Fruit fly (Drosophila melanogaster): ENCODE results near the gene hdm.

hdm gene

dm6 chrX:7934679-7935078 lies 14.7 kb upstream of the hdm start, which contains the start of gene RpS14b (continued):
- peak; percentile 58 for TF ChIP-seq CG14050 (GFP tag; IDR thresholded peaks at IDR 0.05)
- peak; percentile 96 for TF ChIP-seq Med (GFP tag)
- no peak for TF ChIP-seq pita (GFP tag; optimal IDR thresholded peaks at IDR 0.05)
- TF ChIP-seq CG4730 (GFP tag; IDR thresholded peaks at IDR 0.05), result peak; percentile 40; the same call in 1 of the 2 replicates
- peak; percentile 45 for TF ChIP-seq tin (GFP tag; optimal IDR thresholded peaks at IDR 0.05)
- no peak for TF ChIP-seq CG6254 (GFP tag; optimal IDR thresholded peaks at IDR 0.05)
- no peak for TF ChIP-seq Hr3 (GFP tag; optimal IDR thresholded peaks at IDR 0.05)
- peak; percentile 52 for TF ChIP-seq Hey (tag; optimal IDR thresholded peaks at IDR 0.05)
- no peak for TF ChIP-seq Ssrp (tag; optimal IDR thresholded peaks at IDR 0.05)
- no peak for TF ChIP-seq CG17612 (GFP tag; IDR thresholded peaks at IDR 0.05)
- peak; percentile 40 for TF ChIP-seq ind (GFP tag; optimal IDR thresholded peaks at IDR 0.05)
- TF ChIP-seq pnt (GFP tag; optimal IDR thresholded peaks at IDR 0.05), result no peak
- TF ChIP-seq jumu (GFP tag; optimal IDR thresholded peaks at IDR 0.05), result no peak
- peak; percentile 35 for TF ChIP-seq vfl (GFP tag; optimal IDR thresholded peaks at IDR 0.05)
- TF ChIP-seq CG31365 (tag; optimal IDR thresholded peaks at IDR 0.05), result peak; percentile 41
- TF ChIP-seq CG7963 (GFP tag; IDR thresholded peaks at IDR 0.05; ENCODE audit: partially characterized antibody), result 0 out of 3 replicates have a peak, but pooled peaks have one; percentile 43
- peak; percentile 58 for TF ChIP-seq Nf-YB (GFP tag; optimal IDR thresholded peaks at IDR 0.05)
- TF ChIP-seq tx (GFP tag; optimal IDR thresholded peaks at IDR 0.05), result peak; percentile 1
- no peak for TF ChIP-seq CG11398 (GFP tag; optimal IDR thresholded peaks at IDR 0.05)
- peak; percentile 60; the same call in 1 of the 2 replicates for TF ChIP-seq CG14014 (GFP tag; IDR thresholded peaks at IDR 0.05)
- peak; percentile 30 for TF ChIP-seq maf-S (GFP tag; optimal IDR thresholded peaks at IDR 0.05)
- no peak for TF ChIP-seq jing (GFP tag; optimal IDR thresholded peaks at IDR 0.05)
- no peak for TF ChIP-seq Awh (GFP tag; IDR thresholded peaks at IDR 0.05)
- TF ChIP-seq Lim3 (GFP tag; IDR thresholded peaks at IDR 0.05), result no peak
- TF ChIP-seq CG6175 (GFP tag; IDR thresholded peaks at IDR 0.05), result peak; percentile 60; the same call in 1 of the 3 replicates
- peak; percentile 10 for TF ChIP-seq dmrt99B (tag; optimal IDR thresholded peaks at IDR 0.05)
- peak; percentile 68 for TF ChIP-seq CG3281 (GFP tag; optimal IDR thresholded peaks at IDR 0.05)
- TF ChIP-seq CG10267 (tag; optimal IDR thresholded peaks at IDR 0.05), result peak; percentile 40
- no peak; the same call in 1 of the 2 replicates for TF ChIP-seq ham (GFP tag; IDR thresholded peaks at IDR 0.05)
- peak; percentile 32 for TF ChIP-seq CG2129 (GFP tag; IDR thresholded peaks at IDR 0.05; ENCODE audit: partially characterized antibody)
- 0 out of 2 replicates have a peak, but pooled peaks have one; percentile 27 for TF ChIP-seq CG31441 (GFP tag; IDR thresholded peaks at IDR 0.05)
- TF ChIP-seq HLH54F (GFP tag; optimal IDR thresholded peaks at IDR 0.05), result peak; percentile 45
- TF ChIP-seq CG1647 (GFP tag; optimal IDR thresholded peaks at IDR 0.05), result no peak
- no peak for TF ChIP-seq lola (GFP tag; optimal IDR thresholded peaks at IDR 0.05)
- TF ChIP-seq gcm (GFP tag; optimal IDR thresholded peaks at IDR 0.05), result peak; percentile 18
- TF ChIP-seq lab (GFP tag; optimal IDR thresholded peaks at IDR 0.05), result peak; percentile 87
- TF ChIP-seq E2f2 (GFP tag; IDR thresholded peaks at IDR 0.05), result peak; percentile 60
- peak; percentile 45 for TF ChIP-seq chn (GFP tag; optimal IDR thresholded peaks at IDR 0.05)
- TF ChIP-seq wdn (GFP tag; IDR thresholded peaks at IDR 0.05), result peak; percentile 51
- TF ChIP-seq sc (optimal IDR thresholded peaks at IDR 0.05), result no peak
- TF ChIP-seq sc (GFP tag; optimal IDR thresholded peaks at IDR 0.05), result peak; percentile 8
- peak; percentile 54 for TF ChIP-seq CG14710 (tag; optimal IDR thresholded peaks at IDR 0.05)
- no peak for TF ChIP-seq Blimp-1 (GFP tag; optimal IDR thresholded peaks at IDR 0.05)
- TF ChIP-seq bbx (GFP tag; IDR thresholded peaks at IDR 0.05; ENCODE audit: partially characterized antibody), result peak; percentile 80
- peak; percentile 20 for TF ChIP-seq CG5245 (GFP tag; optimal IDR thresholded peaks at IDR 0.05)
- TF ChIP-seq Pdp1 (GFP tag; optimal IDR thresholded peaks at IDR 0.05), result peak; percentile 31 to 68
- TF ChIP-seq Dll (GFP tag; IDR thresholded peaks at IDR 0.05; ENCODE audit: partially characterized antibody), result peak; percentile 70
- peak; percentile 28 for TF ChIP-seq CG7271 (tag; optimal IDR thresholded peaks at IDR 0.05)
- peak; percentile 68; the same call in 2 of the 3 replicates for TF ChIP-seq otp (GFP tag; IDR thresholded peaks at IDR 0.05)
- no peak for TF ChIP-seq peb (GFP tag; IDR thresholded peaks at IDR 0.05)
